Worm (Caenorhabditis elegans): ENCODE data around the gene C55C3.8.

Gene C55C3.8

DNA sequence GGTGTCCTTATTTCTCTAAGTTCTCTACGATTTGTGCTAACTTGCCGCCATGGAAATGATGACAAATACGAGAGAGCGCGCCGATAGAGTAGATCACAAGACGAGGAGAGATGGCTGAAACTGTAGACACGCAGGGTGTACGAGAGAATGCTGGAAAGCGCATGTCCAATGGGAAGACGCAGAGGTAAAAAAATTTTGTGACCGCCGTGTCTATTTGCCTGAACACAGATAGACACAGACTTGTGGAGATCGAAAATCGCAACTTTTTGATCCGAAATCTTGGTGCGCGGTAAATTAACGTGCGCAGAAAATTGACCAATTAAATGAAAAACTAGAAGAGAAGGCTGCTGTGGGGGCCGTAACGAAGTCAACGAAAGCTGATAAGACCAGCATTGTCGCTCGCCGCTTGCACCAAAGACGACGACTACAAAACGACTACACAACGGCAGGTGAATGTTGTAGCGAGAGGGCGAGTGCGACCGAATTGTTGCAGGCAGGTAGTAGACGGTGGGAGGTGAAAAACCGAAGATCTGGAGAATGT lies 33.6 kb upstream of the C55C3.8 start (continued):
- TF ChIP-seq tra-1 (GFP tag; IDR thresholded peaks at IDR 0.05): peak; percentile 44; the same call in 1 of the 2 replicates
- peak; percentile 49 for TF ChIP-seq T20F7.1 (GFP tag; optimal IDR thresholded peaks at IDR 0.05)

DNA sequence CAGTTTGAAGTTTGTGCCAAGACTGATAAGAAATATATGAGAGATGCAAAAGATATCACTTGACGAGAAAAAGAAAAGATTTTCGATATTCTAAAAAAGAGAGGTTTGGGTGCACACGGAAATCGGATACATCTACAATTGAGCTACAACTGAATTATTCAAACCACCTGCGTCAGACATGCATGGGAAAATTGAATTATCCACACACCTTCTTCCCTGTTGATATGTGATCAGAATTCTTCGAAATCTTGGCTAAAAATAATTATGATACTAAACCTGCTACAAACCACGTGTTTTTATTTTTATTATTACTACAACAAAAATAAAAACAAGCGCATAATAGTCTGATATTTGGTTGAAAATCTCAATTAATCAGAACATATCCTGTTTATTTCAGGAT lies 32.6 kb upstream of the C55C3.8 start:
- TF ChIP-seq hif-1 (tag; optimal IDR thresholded peaks at IDR 0.05): no peak
- TF ChIP-seq daf-16 (GFP tag; optimal IDR thresholded peaks at IDR 0.05): no peak
- TF ChIP-seq daf-16 (tag; optimal IDR thresholded peaks at IDR 0.05): peak; percentile 31
- no peak for TF ChIP-seq arid-1 (GFP tag; conservative IDR thresholded peaks at IDR 0.05)
- TF ChIP-seq lir-3 (tag; optimal IDR thresholded peaks at IDR 0.05): no peak
- TF ChIP-seq unc-62 (GFP tag; optimal IDR thresholded peaks at IDR 0.05 in 1 of 2): peak in 1 of 2 experiments; percentile 13
- TF ChIP-seq unc-62 (tag; optimal IDR thresholded peaks at IDR 0.05): no peak
- TF ChIP-seq hlh-11 (tag; optimal IDR thresholded peaks at IDR 0.05): peak; percentile 15
- TF ChIP-seq dve-1 (tag; optimal IDR thresholded peaks at IDR 0.05; ENCODE audit: insufficient read depth): no peak
- no peak for TF ChIP-seq pha-4 (GFP tag; IDR thresholded peaks at IDR 0.05)
- no peak for TF ChIP-seq pha-4 (tag; optimal IDR thresholded peaks at IDR 0.05)
- TF ChIP-seq duxl-1 (tag; optimal IDR thresholded peaks at IDR 0.05; ENCODE audit: poor library complexity): no peak
- TF ChIP-seq madf-5 (GFP tag; IDR thresholded peaks at IDR 0.05): no peak
- no peak for TF ChIP-seq egl-43 (GFP tag; IDR thresholded peaks at IDR 0.05)
- TF ChIP-seq dmd-6 (GFP tag; IDR thresholded peaks at IDR 0.05): peak; percentile 36; the same call in 1 of the 2 replicates
- TF ChIP-seq snpc-4 (tag; optimal IDR thresholded peaks at IDR 0.05): no peak
- no peak for TF ChIP-seq pqm-1 (tag; optimal IDR thresholded peaks at IDR 0.05)
- no peak for TF ChIP-seq nhr-48 (tag; optimal IDR thresholded peaks at IDR 0.05)
- TF ChIP-seq ceh-28 (tag; optimal IDR thresholded peaks at IDR 0.05): no peak
- no peak for TF ChIP-seq daf-19 (GFP tag; conservative IDR thresholded peaks at IDR 0.05)
- TF ChIP-seq F10B5.3 (tag; optimal IDR thresholded peaks at IDR 0.05): no peak
- no peak for TF ChIP-seq cey-2 (tag; optimal IDR thresholded peaks at IDR 0.05; ENCODE audit: borderline replicate concordance, insufficient read depth)
- peak; percentile 41 for TF ChIP-seq nhr-28 (tag; optimal IDR thresholded peaks at IDR 0.05)
- TF ChIP-seq dmd-9 (GFP tag; IDR thresholded peaks at IDR 0.05): no peak
- no peak for TF ChIP-seq aha-1 (tag)
- no peak for TF ChIP-seq fos-1 (tag; optimal IDR thresholded peaks at IDR 0.05)
- TF ChIP-seq nhr-10 (tag; optimal IDR thresholded peaks at IDR 0.05): no peak
- TF ChIP-seq nhr-11 (tag; optimal IDR thresholded peaks at IDR 0.05): no peak
- TF ChIP-seq lin-39 (tag; optimal IDR thresholded peaks at IDR 0.05): no peak
- TF ChIP-seq dpl-1 (GFP tag; optimal IDR thresholded peaks at IDR 0.05): no peak
- TF ChIP-seq nhr-41 (GFP tag; IDR thresholded peaks at IDR 0.05): no peak
- no peak for TF ChIP-seq jun-1 (tag; optimal IDR thresholded peaks at IDR 0.05)
- no peak for TF ChIP-seq ces-1 (GFP tag; optimal IDR thresholded peaks at IDR 0.05)
- TF ChIP-seq zag-1 (tag; optimal IDR thresholded peaks at IDR 0.05): no peak
- TF ChIP-seq vab-7 (GFP tag; IDR thresholded peaks at IDR 0.05): no peak
- TF ChIP-seq saeg-2 (GFP tag; IDR thresholded peaks at IDR 0.05): no peak
- TF ChIP-seq mep-1 (tag; optimal IDR thresholded peaks at IDR 0.05): no peak
- no peak for TF ChIP-seq zip-2 (tag; optimal IDR thresholded peaks at IDR 0.05)
- TF ChIP-seq ceh-82 (tag; optimal IDR thresholded peaks at IDR 0.05): no peak
- TF ChIP-seq zfp-2 (tag; optimal IDR thresholded peaks at IDR 0.05): no peak
- TF ChIP-seq ceh-20 (GFP tag; IDR thresholded peaks at IDR 0.05): no peak
- TF ChIP-seq dmd-8 (GFP tag; IDR thresholded peaks at IDR 0.05): no peak
- no peak for TF ChIP-seq daf-12 (tag; optimal IDR thresholded peaks at IDR 0.05)
